Fruit fly (Drosophila melanogaster) whole organism, prepupa: ENCODE data around the gene Hsc70-4.

Experiments used
- CG15336 ChIP-seq: fragments of 200-800 bp; sonication (Bioruptor generic); IDR thresholded peaks from 2 replicates; pipeline ENCODE4 v1.3.6; 2022; ENCODE audit warnings: missing biosample characterization, missing genetic modification characterization
- CG6854 ChIP-seq: fragments of 200-800 bp; sonication (Bioruptor generic); optimal IDR thresholded peaks from 2 replicates; lab custom pipeline; 2017; ENCODE audit warnings: missing biosample characterization, mild to moderate bottlenecking, missing genetic modification characterization
- achi ChIP-seq: fragments of 200-800 bp; sonication (Bioruptor generic); optimal IDR thresholded peaks from 3 replicates; lab custom pipeline; 2016; ENCODE audit warnings: missing biosample characterization, missing genetic modification characterization
- net ChIP-seq: fragments of 200-800 bp; sonication (Bioruptor generic); optimal IDR thresholded peaks from 3 replicates; lab custom pipeline; 2016; ENCODE audit warnings: missing biosample characterization, missing genetic modification characterization
- pdm3 ChIP-seq: fragments of 200-800 bp; sonication (Bioruptor generic); optimal IDR thresholded peaks from 3 replicates; lab custom pipeline; 2016; ENCODE audit warnings: missing biosample characterization, missing genetic modification characterization
- svp ChIP-seq: fragments of 200-800 bp; sonication (Bioruptor generic); peaks from one replicate; lab custom pipeline; 2016; ENCODE audit warnings: missing biosample characterization, missing genetic modification characterization

DNA sequence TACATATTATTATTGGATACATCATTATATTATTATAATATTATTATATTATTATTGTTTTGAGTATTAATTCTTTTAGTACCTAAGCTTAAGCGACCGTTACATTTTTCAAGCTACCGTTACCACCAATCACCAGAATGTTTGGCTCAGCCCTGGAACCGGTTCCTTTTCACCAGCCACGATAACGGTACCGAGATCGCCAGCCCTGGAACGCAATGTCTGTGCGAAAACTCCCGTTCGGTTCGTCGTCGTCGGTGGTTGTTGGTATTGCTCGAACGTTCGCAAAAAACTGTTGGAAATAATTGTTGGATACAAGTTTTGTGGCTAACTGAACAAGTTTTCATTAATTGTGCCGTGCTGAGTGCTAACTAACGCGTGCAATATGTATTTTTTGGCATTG, 7.2 kb downstream of the Hsc70-4 start, which contains the start of gene CG42404:
- TF ChIP-seq CG15336 (no peak), pdm3 (GFP tag; lab: Kevin White, UChicago) (no peak), svp (GFP tag; lab: Kevin White, UChicago) (peak; percentile 2), net (GFP tag; lab: Kevin White, UChicago) (no peak), CG6854 (GFP tag; lab: Kevin White, UChicago) (no peak), achi (no peak)
